Worm (Caenorhabditis elegans): ENCODE data around the gene F57A10.4.

DNA sequence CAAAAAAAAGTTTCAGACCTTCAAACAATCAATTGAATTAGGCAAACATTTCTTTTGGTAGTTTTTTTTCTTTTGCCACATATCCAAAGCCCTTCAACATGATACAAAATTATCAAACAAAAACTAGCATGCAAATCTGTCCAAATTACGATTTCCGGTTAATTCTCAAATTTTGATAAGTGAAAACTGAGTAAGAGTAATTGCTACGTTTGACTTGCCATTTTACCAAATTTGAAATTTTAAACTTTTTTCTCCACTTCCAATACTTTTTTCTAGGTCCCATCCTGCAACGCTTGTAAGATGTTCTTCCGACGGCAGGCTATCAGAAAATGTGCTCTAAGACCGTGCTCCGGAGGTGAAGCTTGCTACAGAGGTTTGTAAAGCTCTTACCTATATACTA is 26.8 kb downstream of the F57A10.4 start, which contains the start of gene nhr-223:
- no peak for TF ChIP-seq ztf-29 (GFP tag; IDR thresholded peaks at IDR 0.05)
- no peak for TF ChIP-seq flt-1 (GFP tag; IDR thresholded peaks at IDR 0.05)
- TF ChIP-seq T22C8.4 (GFP tag; IDR thresholded peaks at IDR 0.05), result no peak
- TF ChIP-seq klf-2 (GFP tag; conservative IDR thresholded peaks at IDR 0.05), result no peak

Measured in whole organism, midembryonic.